Fruit fly (Drosophila melanogaster) whole organism, embryonic: ENCODE results near the gene Psf3.

Experiments used
- ATbp ChIP-seq: fragments of 200-800 bp; sonication (Bioruptor generic); optimal IDR thresholded peaks from 2 replicates; lab custom pipeline; 2017; ENCODE audit warnings: missing biosample characterization, mild to moderate bottlenecking, missing genetic modification characterization, missing genetic modification reagents
- Atf-2 ChIP-seq: fragments of 200-800 bp; sonication (Bioruptor generic); optimal IDR thresholded peaks from 2 replicates; lab custom pipeline; 2016; ENCODE audit warnings: missing biosample characterization, missing genetic modification characterization
- BtbVII ChIP-seq: fragments of 200-800 bp; sonication (Bioruptor generic); optimal IDR thresholded peaks from 3 replicates; lab custom pipeline; 2017; ENCODE audit warnings: missing biosample characterization, mild to moderate bottlenecking, missing genetic modification characterization
- CG1024 ChIP-seq: fragments of 200-800 bp; sonication (Bioruptor generic); IDR thresholded peaks from 2 replicates; pipeline ENCODE4 v1.3.6; 2022; ENCODE audit warnings: missing biosample characterization, missing genetic modification characterization
- CG10267 ChIP-seq: fragments of 200-800 bp; sonication (Bioruptor generic); optimal IDR thresholded peaks from 2 replicates; lab custom pipeline; 2018; ENCODE audit warnings: missing biosample characterization, mild to moderate bottlenecking, missing genetic modification characterization, moderate library complexity
- CG12104 ChIP-seq: fragments of 200-800 bp; sonication (Bioruptor generic); optimal IDR thresholded peaks from 3 replicates; lab custom pipeline; 2016; ENCODE audit warnings: missing biosample characterization, missing genetic modification characterization
- CG12219 ChIP-seq: fragments of 200-800 bp; sonication (Bioruptor generic); optimal IDR thresholded peaks from 3 replicates; lab custom pipeline; 2018; ENCODE audit warnings: missing biosample characterization, mild to moderate bottlenecking, missing genetic modification characterization
- CG14667 ChIP-seq: fragments of 200-800 bp; sonication (Bioruptor generic); IDR thresholded peaks from 2 replicates; pipeline ENCODE4 v1.3.6; 2022; ENCODE audit warnings: missing biosample characterization, missing genetic modification characterization
- CG15601 ChIP-seq: fragments of 200-800 bp; sonication (Bioruptor generic); optimal IDR thresholded peaks from 3 replicates; lab custom pipeline; 2019; ENCODE audit warnings: missing biosample characterization, mild to moderate bottlenecking, missing genetic modification characterization, moderate library complexity
- CG17385 ChIP-seq: fragments of 200-800 bp; sonication (Bioruptor generic); optimal IDR thresholded peaks from 3 replicates; lab custom pipeline; 2018; ENCODE audit warnings: missing biosample characterization, mild to moderate bottlenecking, missing genetic modification characterization
- CG18262 ChIP-seq: fragments of 200-800 bp; optimal IDR thresholded peaks from 3 replicates; lab custom pipeline; 2019; ENCODE audit warnings: missing biosample characterization, mild to moderate bottlenecking, missing genetic modification characterization, moderate library complexity
- CG2116 ChIP-seq: fragments of 200-800 bp; sonication (Bioruptor generic); optimal IDR thresholded peaks from 3 replicates; lab custom pipeline; 2018; ENCODE audit warnings: missing biosample characterization, mild to moderate bottlenecking, missing genetic modification characterization
- CG30403 ChIP-seq: fragments of 200-800 bp; sonication (Bioruptor generic); optimal IDR thresholded peaks from 3 replicates; lab custom pipeline; 2016; ENCODE audit warnings: missing biosample characterization, missing genetic modification characterization
- CG3847 ChIP-seq: fragments of 200-800 bp; sonication (Bioruptor generic); IDR thresholded peaks from 2 replicates; pipeline ENCODE4 v1.3.6; 2022; ENCODE audit warnings: missing biosample characterization, missing genetic modification characterization
- CG4328 ChIP-seq: fragments of 200-800 bp; sonication (Bioruptor generic); optimal IDR thresholded peaks from 3 replicates; lab custom pipeline; 2017; ENCODE audit warnings: missing biosample characterization, missing genetic modification reagents, missing genetic modification characterization
- CG8290 ChIP-seq, 3 experiments: fragments of 200-800 bp; sonication (Bioruptor generic); optimal IDR thresholded peaks; 2 replicates each; lab custom pipeline; 2016 to 2019; ENCODE audit warnings: missing biosample characterization in 3 of 3, missing genetic modification characterization in 3 of 3, mild to moderate bottlenecking in 2 of 3, moderate library complexity in 1 of 3
- D ChIP-seq, 2 experiments: fragments of 200-800 bp in 1 of 2; fragments of >200 bp in 1 of 2; sonication (Bioruptor generic) in 1 of 2; optimal IDR thresholded peaks; 2 replicates in 1 of 2; 3 replicates in 1 of 2; lab custom pipeline; 2017; ENCODE audit warnings: mild to moderate bottlenecking in 1 of 2, missing biosample characterization in 1 of 2, missing genetic modification characterization in 1 of 2, missing genetic modification reagents in 1 of 2
- Dp ChIP-seq: fragments of 200-800 bp; sonication (Bioruptor generic); optimal IDR thresholded peaks from 2 replicates; lab custom pipeline; 2018; ENCODE audit warnings: missing biosample characterization, mild to moderate bottlenecking, missing genetic modification characterization, moderate library complexity
- Elba2 ChIP-seq: fragments of 200-800 bp; sonication (Bioruptor generic); optimal IDR thresholded peaks from 3 replicates; lab custom pipeline; 2016; ENCODE audit warnings: missing biosample characterization, missing genetic modification characterization
- Ets65A ChIP-seq: fragments of 200-800 bp; sonication (Bioruptor generic); peaks from one replicate; lab custom pipeline; 2016; ENCODE audit warnings: missing biosample characterization, missing genetic modification characterization
- Fer1 ChIP-seq: fragments of 200-800 bp; sonication (Bioruptor generic); optimal IDR thresholded peaks from 2 replicates; lab custom pipeline; 2017; ENCODE audit warnings: missing biosample characterization, mild to moderate bottlenecking, missing genetic modification characterization
- HLH54F ChIP-seq: fragments of 200-800 bp; sonication (Bioruptor generic); optimal IDR thresholded peaks from 3 replicates; lab custom pipeline; 2016; ENCODE audit warnings: missing biosample characterization, missing genetic modification characterization
- Oli ChIP-seq: fragments of 200-800 bp; sonication (Bioruptor generic); optimal IDR thresholded peaks from 2 replicates; lab custom pipeline; 2018; ENCODE audit warnings: missing biosample characterization, mild to moderate bottlenecking, missing genetic modification characterization, moderate library complexity
- Trl ChIP-seq, 3 experiments: fragments of >200 bp in 2 of 3; fragments of 200-800 bp in 1 of 3; sonication (Bioruptor generic) in 1 of 3; optimal IDR thresholded peaks; 2 replicates in 1 of 3; 3 replicates in 2 of 3; lab custom pipeline; 2016 to 2017; ENCODE audit warnings: missing biosample characterization in 1 of 3, missing genetic modification characterization in 1 of 3
- cwo ChIP-seq: fragments of 200-800 bp; sonication (Bioruptor generic); optimal IDR thresholded peaks from 3 replicates; lab custom pipeline; 2017; ENCODE audit warnings: missing biosample characterization, missing genetic modification characterization, mild to moderate bottlenecking, moderate library complexity, missing genetic modification reagents
- dmrt99B ChIP-seq: fragments of 200-800 bp; sonication (Bioruptor generic); optimal IDR thresholded peaks from 2 replicates; lab custom pipeline; 2018; ENCODE audit warnings: missing biosample characterization, mild to moderate bottlenecking, missing genetic modification characterization, moderate library complexity
- dysf ChIP-seq: fragments of 200-800 bp; sonication (Bioruptor generic); IDR thresholded peaks from 3 replicates; pipeline ENCODE4 v1.3.6; 2022; ENCODE audit warnings: missing biosample characterization, missing genetic modification characterization
- eve ChIP-seq, 2 experiments: fragments of >200 bp; optimal IDR thresholded peaks; 2 replicates each; lab custom pipeline; 2017; ENCODE audit warnings: missing biosample characterization in 2 of 2, missing genetic modification characterization in 2 of 2
- exex ChIP-seq: fragments of 200-800 bp; sonication (Bioruptor generic); optimal IDR thresholded peaks from 4 replicates; lab custom pipeline; 2018; ENCODE audit warnings: missing biosample characterization, mild to moderate bottlenecking, missing genetic modification characterization, moderate library complexity
- fd96Cb ChIP-seq: fragments of 200-800 bp; sonication (Bioruptor generic); optimal IDR thresholded peaks from 2 replicates; lab custom pipeline; 2018; ENCODE audit warnings: missing biosample characterization, mild to moderate bottlenecking, missing genetic modification characterization, moderate library complexity
- gce ChIP-seq: fragments of 200-800 bp; sonication (Bioruptor generic); IDR thresholded peaks from 3 replicates; pipeline ENCODE4 v1.3.6; 2022; ENCODE audit warnings: missing biosample characterization, missing genetic modification characterization
- gt ChIP-seq: fragments of 200-800 bp; sonication (Bioruptor generic); IDR thresholded peaks from 2 replicates; pipeline ENCODE4 v1.3.6; 2022; ENCODE audit warnings: missing biosample characterization, missing genetic modification characterization
- jing ChIP-seq: fragments of 200-800 bp; sonication (Bioruptor generic); optimal IDR thresholded peaks from 2 replicates; lab custom pipeline; 2018; ENCODE audit warnings: missing biosample characterization, mild to moderate bottlenecking, missing genetic modification characterization
- klu ChIP-seq: fragments of 200-800 bp; sonication (Bioruptor generic); IDR thresholded peaks from 2 replicates; pipeline ENCODE4 v1.3.6; 2022; ENCODE audit warnings: missing biosample characterization, missing genetic modification characterization
- mam ChIP-seq: fragments of 200-800 bp; sonication (Bioruptor generic); optimal IDR thresholded peaks from 3 replicates; lab custom pipeline; 2016; ENCODE audit warnings: missing biosample characterization, missing genetic modification characterization
- onecut ChIP-seq: fragments of 200-800 bp; sonication (Bioruptor generic); IDR thresholded peaks from 2 replicates; pipeline ENCODE4 v1.3.6; 2022; ENCODE audit warnings: missing biosample characterization, missing genetic modification characterization
- pan ChIP-seq, 4 experiments: fragments of >200 bp in 3 of 4; fragments of 200-800 bp in 1 of 4; sonication (Bioruptor generic) in 1 of 4; optimal IDR thresholded peaks in 3 of 4; IDR thresholded peaks in 1 of 4; 2 replicates each; pipeline versions ENCODE4 v1.3.6 to Lab custom; 2017 to 2022; ENCODE audit warnings: missing biosample characterization in 2 of 4, missing genetic modification characterization in 2 of 4, mixed read lengths in 1 of 4
- prd ChIP-seq, 3 experiments: fragments of >200 bp in 2 of 3; fragments of 200-800 bp in 1 of 3; sonication (Bioruptor generic) in 1 of 3; optimal IDR thresholded peaks in 2 of 3; IDR thresholded peaks in 1 of 3; 2 replicates in 2 of 3; 3 replicates in 1 of 3; pipeline versions ENCODE4 v1.3.6 to Lab custom; 2017 to 2022; ENCODE audit warnings: missing biosample characterization in 1 of 3, missing genetic modification characterization in 1 of 3
- seq ChIP-seq: fragments of 200-800 bp; sonication (Bioruptor generic); IDR thresholded peaks from 2 replicates; pipeline ENCODE4 v1.3.6; 2022; ENCODE audit warnings: missing biosample characterization, missing genetic modification characterization
- sima ChIP-seq: fragments of 200-800 bp; sonication (Bioruptor generic); optimal IDR thresholded peaks from 2 replicates; lab custom pipeline; 2016; ENCODE audit warnings: missing biosample characterization, missing genetic modification characterization
- slou ChIP-seq: fragments of 200-800 bp; sonication (Bioruptor generic); optimal IDR thresholded peaks from 3 replicates; lab custom pipeline; 2016; ENCODE audit warnings: missing biosample characterization, missing genetic modification characterization
- tap ChIP-seq: fragments of 200-800 bp; optimal IDR thresholded peaks from 3 replicates; lab custom pipeline; 2019; ENCODE audit warnings: missing biosample characterization, mild to moderate bottlenecking, missing genetic modification characterization, moderate library complexity
- tio ChIP-seq: fragments of 200-800 bp; sonication (Bioruptor generic); optimal IDR thresholded peaks from 2 replicates; lab custom pipeline; 2017; ENCODE audit warnings: missing biosample characterization, missing genetic modification characterization, inconsistent platforms
- zf30C ChIP-seq: fragments of 200-800 bp; sonication (Bioruptor generic); optimal IDR thresholded peaks from 3 replicates; lab custom pipeline; 2018; ENCODE audit warnings: missing biosample characterization, mild to moderate bottlenecking, missing genetic modification characterization

Gene Psf3

dm6 chrX:10364556-10365227, 21.0 kb downstream of the Psf3 start (continued):
- TF ChIP-seq sima (GFP tag; lab: Kevin White, UChicago) (no peak), exex (tag; lab: Kevin White, UChicago) (no peak), CG14667 (GFP tag; lab: Robert Waterston, UW) (no peak), D (optimal IDR thresholded peaks at IDR 0.05; lab: Kevin White, UChicago) (no peak), D (GFP tag; optimal IDR thresholded peaks at IDR 0.05; lab: Kevin White, UChicago) (peak; percentile 7), eve (GFP tag; optimal IDR thresholded peaks at IDR 0.05; lab: Kevin White, UChicago) (no peak), gce (GFP tag; lab: Robert Waterston, UW) (no peak), CG18262 (tag; lab: Kevin White, UChicago) (no peak), zf30C (GFP tag; lab: Kevin White, UChicago) (peak; percentile 44), Ets65A (GFP tag; lab: Kevin White, UChicago) (peak; percentile 43), Elba2 (peak; percentile 96), fd96Cb (tag; lab: Kevin White, UChicago) (no peak), klu (GFP tag; lab: Robert Waterston, UW) (no peak), CG10267 (tag; lab: Kevin White, UChicago) (no peak), dysf (GFP tag; lab: Robert Waterston, UW) (no peak), gt (GFP tag; lab: Robert Waterston, UW) (no peak)

dm6 chrX:10362557-10363366, 22.9 kb downstream of the Psf3 start:
- TF ChIP-seq CG12104 (GFP tag; lab: Kevin White, UChicago) = peak; percentile 44
- peak; percentile 11 for TF ChIP-seq CG17385
- peak; percentile 31 for TF ChIP-seq tio
- TF ChIP-seq dmrt99B = peak; percentile 43
- peak; percentile 10 for TF ChIP-seq cwo (GFP tag; lab: Kevin White, UChicago)
- peak; percentile 64 for TF ChIP-seq CG30403 (GFP tag; lab: Kevin White, UChicago)
- TF ChIP-seq CG4328 (GFP tag; lab: Kevin White, UChicago) = peak; percentile 5
- TF ChIP-seq onecut (GFP tag; lab: Robert Waterston, UW) = no peak
- TF ChIP-seq CG2116 = no peak
- peak; percentile 25 for TF ChIP-seq jing
- peak; percentile 11 for TF ChIP-seq mam (GFP tag; lab: Kevin White, UChicago)
- TF ChIP-seq Fer1 = peak; percentile 4
- TF ChIP-seq pan (optimal IDR thresholded peaks at IDR 0.05; lab: Kevin White, UChicago) = no peak
- TF ChIP-seq pan (GFP tag; optimal IDR thresholded peaks at IDR 0.05 in 1 of 2, IDR thresholded peaks at IDR 0.05 in 1 of 2) = peak in 1 of 2 experiments; percentile 40
- TF ChIP-seq Atf-2 = peak; percentile 40
- TF ChIP-seq CG15601 (tag; lab: Kevin White, UChicago) = no peak
- TF ChIP-seq Trl (optimal IDR thresholded peaks at IDR 0.05; lab: Kevin White, UChicago) = no peak
- TF ChIP-seq Trl (GFP tag; optimal IDR thresholded peaks at IDR 0.05; lab: Kevin White, UChicago) = peak; percentile 26
- peak; percentile 6 for TF ChIP-seq ATbp (GFP tag; lab: Kevin White, UChicago)
- peak; percentile 2 for TF ChIP-seq CG12219
- TF ChIP-seq Dp (GFP tag; lab: Kevin White, UChicago) = no peak
- no peak for TF ChIP-seq tap (tag; lab: Kevin White, UChicago)
- TF ChIP-seq Oli = peak; percentile 53
- TF ChIP-seq slou (GFP tag; lab: Kevin White, UChicago) = no peak
- no peak for TF ChIP-seq prd (optimal IDR thresholded peaks at IDR 0.05; lab: Kevin White, UChicago)
- TF ChIP-seq prd (GFP tag; IDR thresholded peaks at IDR 0.05; lab: Robert Waterston, UW) = 0 out of 3 replicates have a peak, but pooled peaks have one; percentile 13
- TF ChIP-seq BtbVII (GFP tag; lab: Kevin White, UChicago) = peak; percentile 22
- TF ChIP-seq seq (GFP tag; lab: Robert Waterston, UW) = no peak
- TF ChIP-seq CG1024 (GFP tag; lab: Robert Waterston, UW) = no peak
- 0 out of 2 replicates have a peak, but pooled peaks have one; percentile 20 for TF ChIP-seq CG3847 (GFP tag; lab: Robert Waterston, UW)
- TF ChIP-seq HLH54F (GFP tag; lab: Kevin White, UChicago) = peak; percentile 14
- no peak for TF ChIP-seq CG8290 (GFP tag; optimal IDR thresholded peaks at IDR 0.05; lab: Kevin White, UChicago)
- TF ChIP-seq CG8290 (tag; optimal IDR thresholded peaks at IDR 0.05; lab: Kevin White, UChicago) = peak in 1 of 2 experiments; percentile 8
